Fruit fly (Drosophila melanogaster): ENCODE measurements around the gene Oatp74D.

The Oatp74D gene

DNA sequence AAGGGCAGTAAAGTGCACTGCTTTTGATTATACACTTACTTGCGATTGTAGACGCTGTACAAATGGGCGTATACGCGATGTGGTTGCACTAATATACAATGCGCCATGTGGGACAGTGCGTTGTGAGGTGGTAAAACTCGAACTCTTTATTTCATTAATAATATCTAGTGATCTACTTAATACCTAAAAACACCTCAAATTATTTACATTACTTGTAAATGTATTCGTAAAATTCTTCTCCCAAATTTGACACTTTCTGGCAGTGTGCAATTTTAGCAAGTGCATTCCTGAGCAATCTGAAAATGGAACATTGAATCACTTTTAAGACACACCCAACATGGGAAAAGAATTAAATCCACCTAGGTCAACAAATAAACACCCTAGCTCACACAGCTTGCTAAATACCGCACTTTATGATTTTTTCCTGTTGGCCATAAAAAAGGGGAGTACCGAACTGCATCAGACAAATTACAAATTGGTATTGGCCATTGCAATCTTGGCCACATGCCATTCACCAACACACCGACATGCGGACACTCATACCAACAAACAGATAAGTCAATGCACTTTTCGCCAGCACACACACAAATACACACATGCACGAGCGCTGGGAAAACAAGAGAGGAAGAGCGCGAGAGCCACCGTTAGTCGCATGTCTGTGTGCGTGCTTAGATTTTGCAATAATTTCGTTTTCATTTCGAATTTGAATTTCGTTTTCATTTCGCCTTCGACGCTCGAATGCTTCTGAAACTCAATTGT, 12.2 kb downstream of the Oatp74D start:
- TF ChIP-seq CG9948 (tag; optimal IDR thresholded peaks at IDR 0.05) (no peak), CG17806 (tag; optimal IDR thresholded peaks at IDR 0.05) (no peak), CG34367 (tag; optimal IDR thresholded peaks at IDR 0.05) (no peak), CG13204 (GFP tag; optimal IDR thresholded peaks at IDR 0.05) (no peak), CG32121 (GFP tag; IDR thresholded peaks at IDR 0.05) (peak; percentile 47; the same call in 1 of the 2 replicates), CG8301 (tag; optimal IDR thresholded peaks at IDR 0.05) (no peak), CG14655 (GFP tag; optimal IDR thresholded peaks at IDR 0.05) (peak; percentile 40), EcR (GFP tag; optimal IDR thresholded peaks at IDR 0.05) (peak; percentile 90), Ets98B (GFP tag; IDR thresholded peaks at IDR 0.05) (peak; percentile 49; the same call in 1 of the 2 replicates), CG12605 (GFP tag; IDR thresholded peaks at IDR 0.05) (peak; percentile 23; the same call in 1 of the 2 replicates)

DNA sequence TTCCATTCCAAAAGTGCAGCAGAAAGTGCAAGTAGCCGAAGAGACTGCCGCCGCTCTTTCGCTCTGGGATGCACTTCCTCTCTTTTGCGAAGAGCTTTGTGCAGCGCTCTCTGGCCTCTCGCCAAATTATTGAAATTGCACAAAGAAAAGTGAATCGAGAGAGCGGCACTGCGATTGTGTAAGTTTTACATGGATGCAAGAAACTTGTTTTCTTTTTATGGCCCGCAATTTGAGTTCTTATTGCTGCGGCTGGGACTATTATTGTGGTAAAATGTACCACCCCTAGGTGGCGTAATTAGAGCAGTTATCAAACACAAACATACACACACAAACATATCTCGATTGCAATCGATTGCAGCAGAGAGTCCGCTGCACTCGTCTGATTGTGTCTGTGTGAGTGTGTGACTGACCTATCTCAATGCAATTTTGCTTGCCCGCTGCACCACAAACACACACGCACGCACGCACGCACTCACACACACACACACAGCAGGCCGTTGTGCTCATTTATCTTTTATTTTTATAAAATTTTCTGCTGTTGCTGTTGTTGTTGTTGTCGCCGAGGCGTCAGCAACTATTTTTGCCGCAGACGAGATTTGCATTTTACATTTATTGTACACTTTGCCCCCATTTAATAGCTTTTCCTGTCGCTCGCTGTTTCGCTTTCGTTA, 13.5 kb downstream of the Oatp74D start:
- no peak; the same call in none of the 2 replicates for TF ChIP-seq CG12605 (GFP tag; IDR thresholded peaks at IDR 0.05)
- TF ChIP-seq fd96Ca (GFP tag; IDR thresholded peaks at IDR 0.05) = peak; percentile 61; the same call in 1 of the 3 replicates
- no peak for TF ChIP-seq CG9948 (tag; optimal IDR thresholded peaks at IDR 0.05)
- TF ChIP-seq Pif1B (GFP tag; optimal IDR thresholded peaks at IDR 0.05) = peak; percentile 19
- peak; percentile 38 for TF ChIP-seq CG14655 (GFP tag; optimal IDR thresholded peaks at IDR 0.05)
- TF ChIP-seq EcR (GFP tag; optimal IDR thresholded peaks at IDR 0.05) = peak; percentile 98
- peak; percentile 22 for TF ChIP-seq CG8301 (tag; optimal IDR thresholded peaks at IDR 0.05)
- peak; percentile 24 for TF ChIP-seq CG15710 (tag; optimal IDR thresholded peaks at IDR 0.05)
- TF ChIP-seq CG8159 (tag; optimal IDR thresholded peaks at IDR 0.05) = no peak
- TF ChIP-seq Snoo (tag; optimal IDR thresholded peaks at IDR 0.05) = no peak
- TF ChIP-seq CG32121 (GFP tag; IDR thresholded peaks at IDR 0.05) = peak; percentile 42; the same call in 1 of the 2 replicates
- peak; percentile 82 for TF ChIP-seq CG13204 (GFP tag; optimal IDR thresholded peaks at IDR 0.05)
- no peak for TF ChIP-seq CG34367 (tag; optimal IDR thresholded peaks at IDR 0.05)
- TF ChIP-seq CG4496 (GFP tag; IDR thresholded peaks at IDR 0.05) = peak; percentile 44; the same call in 2 of the 3 replicates
- TF ChIP-seq CG17806 (tag; optimal IDR thresholded peaks at IDR 0.05) = peak; percentile 12
- TF ChIP-seq Ets98B (GFP tag; IDR thresholded peaks at IDR 0.05) = peak; percentile 54; the same call in 1 of the 2 replicates
- TF ChIP-seq rn (GFP tag; IDR thresholded peaks at IDR 0.05) = no peak
- TF ChIP-seq Pif1A (GFP tag; optimal IDR thresholded peaks at IDR 0.05) = peak; percentile 20
- no peak for TF ChIP-seq CG10348 (GFP tag; IDR thresholded peaks at IDR 0.05)
- TF ChIP-seq D1 (tag; optimal IDR thresholded peaks at IDR 0.05) = no peak
- TF ChIP-seq gl (tag; optimal IDR thresholded peaks at IDR 0.05) = peak; percentile 5

DNA sequence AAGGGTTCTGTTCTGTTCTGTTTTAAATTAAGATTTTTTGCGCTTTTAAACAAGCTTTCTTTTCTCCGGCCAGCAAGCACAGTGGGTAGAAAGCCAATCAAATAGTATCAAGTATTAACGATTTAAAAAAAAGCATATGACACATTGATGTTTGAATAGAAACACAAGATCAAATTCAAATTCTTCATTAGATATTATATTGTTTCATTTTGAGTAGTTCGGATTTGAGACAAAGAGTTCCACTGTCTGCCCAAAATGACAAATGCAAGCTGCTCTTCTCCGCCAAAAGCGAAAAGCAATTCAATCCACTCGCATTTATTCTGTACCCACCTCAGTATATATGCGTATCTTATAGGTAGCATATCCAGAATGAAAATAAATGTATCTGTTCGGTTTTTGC, 15.3 kb downstream of the Oatp74D start:
- no peak for TF ChIP-seq CG9948 (tag; optimal IDR thresholded peaks at IDR 0.05)
- TF ChIP-seq Snoo (tag; optimal IDR thresholded peaks at IDR 0.05) = peak; percentile 73
- peak; percentile 66 for TF ChIP-seq Pif1B (GFP tag; optimal IDR thresholded peaks at IDR 0.05)
- TF ChIP-seq CG34367 (tag; optimal IDR thresholded peaks at IDR 0.05) = no peak
- TF ChIP-seq CG8159 (tag; optimal IDR thresholded peaks at IDR 0.05) = peak; percentile 7
- TF ChIP-seq CG4496 (GFP tag; IDR thresholded peaks at IDR 0.05) = peak; percentile 75
- no peak for TF ChIP-seq CG8301 (tag; optimal IDR thresholded peaks at IDR 0.05)
- TF ChIP-seq fd96Ca (GFP tag; IDR thresholded peaks at IDR 0.05) = peak; percentile 59; the same call in 1 of the 3 replicates
- TF ChIP-seq CG14655 (GFP tag; optimal IDR thresholded peaks at IDR 0.05) = peak; percentile 44
- peak; percentile 8 for TF ChIP-seq CG17806 (tag; optimal IDR thresholded peaks at IDR 0.05)
- peak; percentile 75 for TF ChIP-seq Pif1A (GFP tag; optimal IDR thresholded peaks at IDR 0.05)
- TF ChIP-seq CG10348 (GFP tag; IDR thresholded peaks at IDR 0.05) = no peak
- peak; percentile 45; the same call in 1 of the 2 replicates for TF ChIP-seq CG32121 (GFP tag; IDR thresholded peaks at IDR 0.05)
- TF ChIP-seq D1 (tag; optimal IDR thresholded peaks at IDR 0.05) = no peak
- no peak for TF ChIP-seq CG13204 (GFP tag; optimal IDR thresholded peaks at IDR 0.05)
- TF ChIP-seq CG12605 (GFP tag; IDR thresholded peaks at IDR 0.05) = no peak
- TF ChIP-seq Ets98B (GFP tag; IDR thresholded peaks at IDR 0.05) = peak; percentile 31; the same call in 1 of the 2 replicates
- TF ChIP-seq CG15710 (tag; optimal IDR thresholded peaks at IDR 0.05) = no peak
- TF ChIP-seq rn (GFP tag; IDR thresholded peaks at IDR 0.05) = no peak
- TF ChIP-seq EcR (GFP tag; optimal IDR thresholded peaks at IDR 0.05) = no peak
- no peak for TF ChIP-seq gl (tag; optimal IDR thresholded peaks at IDR 0.05)

DNA sequence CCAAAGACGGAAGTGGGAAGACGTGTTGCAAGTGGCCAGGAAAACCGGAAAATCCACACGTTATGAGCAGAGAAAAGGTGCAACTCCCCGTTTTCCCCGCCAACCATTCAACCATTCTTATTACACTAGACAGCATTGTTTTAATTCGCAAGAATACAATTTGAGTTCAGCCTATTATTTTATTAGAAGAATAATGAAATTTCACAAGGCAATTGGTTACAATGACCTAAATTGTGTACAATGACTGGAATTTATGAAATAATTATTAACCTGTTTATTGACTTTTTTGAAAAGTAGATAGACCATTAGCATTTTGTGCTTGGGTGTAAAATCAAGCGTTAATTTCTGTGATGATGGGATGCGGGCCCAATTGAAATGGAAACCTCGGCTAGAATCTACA, 17.6 kb downstream of the Oatp74D start:
- peak; percentile 19; the same call in 1 of the 3 replicates for TF ChIP-seq CG4496 (GFP tag; IDR thresholded peaks at IDR 0.05)
- no peak for TF ChIP-seq CG34367 (tag; optimal IDR thresholded peaks at IDR 0.05)
- TF ChIP-seq Pif1A (GFP tag; optimal IDR thresholded peaks at IDR 0.05) = no peak
- peak; percentile 14 for TF ChIP-seq CG9948 (tag; optimal IDR thresholded peaks at IDR 0.05)
- no peak for TF ChIP-seq CG15710 (tag; optimal IDR thresholded peaks at IDR 0.05)
- peak; percentile 57; the same call in 1 of the 2 replicates for TF ChIP-seq Ets98B (GFP tag; IDR thresholded peaks at IDR 0.05)
- no peak for TF ChIP-seq CG8159 (tag; optimal IDR thresholded peaks at IDR 0.05)
- TF ChIP-seq CG13204 (GFP tag; optimal IDR thresholded peaks at IDR 0.05) = no peak
- TF ChIP-seq CG17806 (tag; optimal IDR thresholded peaks at IDR 0.05) = no peak
- no peak for TF ChIP-seq fd96Ca (GFP tag; IDR thresholded peaks at IDR 0.05)
- TF ChIP-seq D1 (tag; optimal IDR thresholded peaks at IDR 0.05) = no peak
- no peak for TF ChIP-seq EcR (GFP tag; optimal IDR thresholded peaks at IDR 0.05)
- TF ChIP-seq Snoo (tag; optimal IDR thresholded peaks at IDR 0.05) = no peak
- 0 out of 2 replicates have a peak, but pooled peaks have one; percentile 27 for TF ChIP-seq CG32121 (GFP tag; IDR thresholded peaks at IDR 0.05)
- peak; percentile 81 for TF ChIP-seq CG14655 (GFP tag; optimal IDR thresholded peaks at IDR 0.05)
- peak; percentile 8 for TF ChIP-seq Pif1B (GFP tag; optimal IDR thresholded peaks at IDR 0.05)
- TF ChIP-seq gl (tag; optimal IDR thresholded peaks at IDR 0.05) = no peak
- no peak for TF ChIP-seq rn (GFP tag; IDR thresholded peaks at IDR 0.05)
- peak; percentile 65 for TF ChIP-seq CG8301 (tag; optimal IDR thresholded peaks at IDR 0.05)
- no peak; the same call in 1 of the 2 replicates for TF ChIP-seq CG12605 (GFP tag; IDR thresholded peaks at IDR 0.05)
- TF ChIP-seq CG10348 (GFP tag; IDR thresholded peaks at IDR 0.05) = no peak
